Worm (Caenorhabditis elegans): Measurements from ENCODE around the gene F12A10.6.

The F12A10.6 gene

ce11 chrII:5446506-5446905 lies 47.8 kb downstream of the F12A10.6 start, which contains the start of gene nmr-1:
nmr-1 (minus strand) TSS chrII:5446606.
- TF ChIP-seq elt-2 (tag; optimal IDR thresholded peaks at IDR 0.05) (no peak), nhr-77 (tag; optimal IDR thresholded peaks at IDR 0.05) (no peak), skn-1 (tag; optimal IDR thresholded peaks at IDR 0.05) (no peak), fkh-10 (GFP tag; optimal IDR thresholded peaks at IDR 0.05) (no peak), nhr-67 (tag; optimal IDR thresholded peaks at IDR 0.05) (no peak), nhr-23 (tag; optimal IDR thresholded peaks at IDR 0.05) (no peak), unc-62 (GFP tag; optimal IDR thresholded peaks at IDR 0.05) (no peak), nhr-43 (tag; optimal IDR thresholded peaks at IDR 0.05; ENCODE audit: poor library complexity, severe bottlenecking) (no peak), fkh-2 (tag; optimal IDR thresholded peaks at IDR 0.05) (no peak), nhr-12 (tag; optimal IDR thresholded peaks at IDR 0.05) (no peak), ZK546.5 (tag; optimal IDR thresholded peaks at IDR 0.05) (no peak), pqm-1 (tag; optimal IDR thresholded peaks at IDR 0.05) (no peak), elt-3 (tag; optimal IDR thresholded peaks at IDR 0.05) (no peak)

All from whole organism, L3 larva.